Fruit fly (Drosophila melanogaster): ENCODE data around the gene Acsf3.

DNA sequence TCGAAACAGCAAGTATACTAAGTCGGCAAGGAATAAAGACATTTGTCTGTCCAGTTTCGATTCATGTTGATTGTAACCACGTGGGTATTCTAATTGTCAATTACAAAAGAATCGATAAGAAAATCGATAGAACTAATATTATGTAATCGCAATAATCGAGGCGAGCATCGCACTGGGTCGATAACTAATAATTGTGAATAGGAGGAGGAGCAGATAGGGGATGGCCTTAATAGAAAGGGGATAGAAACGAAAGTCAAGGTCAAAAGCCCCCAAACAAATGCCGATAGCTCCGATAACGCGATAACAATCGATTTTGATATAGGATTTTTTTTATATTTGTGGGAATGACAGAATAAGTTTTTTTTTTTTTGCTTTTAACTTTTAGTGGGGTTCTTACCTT, 43.9 kb upstream of the Acsf3 start:
- no peak for TF ChIP-seq D1 (tag; optimal IDR thresholded peaks at IDR 0.05)
- TF ChIP-seq EcR (GFP tag; optimal IDR thresholded peaks at IDR 0.05), result no peak
